Fruit fly (Drosophila melanogaster): Measurements from ENCODE around the gene Tep3.

The Tep3 gene

dm6 chr2L:7660087-7660486, 42.5 kb upstream of the Tep3 start (continued):
- TF ChIP-seq ap (GFP tag; IDR thresholded peaks at IDR 0.05) (no peak), Kr (GFP tag; optimal IDR thresholded peaks at IDR 0.05) (no peak), CG17361 (GFP tag; IDR thresholded peaks at IDR 0.05) (no peak), gem (tag; optimal IDR thresholded peaks at IDR 0.05) (peak; percentile 25), row (GFP tag; IDR thresholded peaks at IDR 0.05) (peak; percentile 33; the same call in 1 of the 3 replicates)

DNA sequence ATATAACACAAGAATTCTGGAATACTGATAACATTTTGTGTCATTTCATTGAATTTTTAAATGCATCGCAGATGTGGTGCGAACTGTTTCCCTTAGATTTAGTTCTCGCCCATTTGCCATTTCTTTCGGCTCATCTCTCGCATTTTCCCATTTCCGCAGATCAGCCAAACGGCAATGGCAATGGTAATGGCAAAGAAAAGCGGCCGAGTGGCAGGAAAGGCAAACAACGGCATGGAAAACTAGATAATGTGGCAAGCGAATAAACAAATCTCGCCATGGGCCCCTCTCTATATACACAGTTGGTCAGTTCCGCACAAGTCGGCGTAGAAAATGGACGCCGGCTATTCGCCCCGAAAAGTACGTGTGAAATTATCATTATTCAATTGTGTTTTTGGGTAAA, 36.9 kb upstream of the Tep3 start, which contains the start of gene Myo28B1:
Gene Myo28B1 (plus strand): TSS at position 301 of the 400 bp plus-strand sequence.
- TF ChIP-seq jing (GFP tag; optimal IDR thresholded peaks at IDR 0.05) (no peak), corto (GFP tag; optimal IDR thresholded peaks at IDR 0.05) (no peak), CG9437 (GFP tag; optimal IDR thresholded peaks at IDR 0.05) (no peak), CG3995 (GFP tag; optimal IDR thresholded peaks at IDR 0.05) (no peak), CG7987 (GFP tag; optimal IDR thresholded peaks at IDR 0.05) (no peak), gfzf (GFP tag; optimal IDR thresholded peaks at IDR 0.05) (no peak), eve (GFP tag; optimal IDR thresholded peaks at IDR 0.05) (no peak), CG2678 (tag; optimal IDR thresholded peaks at IDR 0.05) (no peak), pita (GFP tag; optimal IDR thresholded peaks at IDR 0.05) (no peak), dmrt99B (tag; optimal IDR thresholded peaks at IDR 0.05) (no peak), CG1603 (tag; optimal IDR thresholded peaks at IDR 0.05) (no peak), CG12744 (GFP tag; optimal IDR thresholded peaks at IDR 0.05) (no peak), croc (GFP tag; conservative IDR thresholded peaks at IDR 0.05) (no peak), CG3163 (GFP tag; optimal IDR thresholded peaks at IDR 0.05) (no peak), CG6654 (GFP tag; optimal IDR thresholded peaks at IDR 0.05) (no peak)

DNA sequence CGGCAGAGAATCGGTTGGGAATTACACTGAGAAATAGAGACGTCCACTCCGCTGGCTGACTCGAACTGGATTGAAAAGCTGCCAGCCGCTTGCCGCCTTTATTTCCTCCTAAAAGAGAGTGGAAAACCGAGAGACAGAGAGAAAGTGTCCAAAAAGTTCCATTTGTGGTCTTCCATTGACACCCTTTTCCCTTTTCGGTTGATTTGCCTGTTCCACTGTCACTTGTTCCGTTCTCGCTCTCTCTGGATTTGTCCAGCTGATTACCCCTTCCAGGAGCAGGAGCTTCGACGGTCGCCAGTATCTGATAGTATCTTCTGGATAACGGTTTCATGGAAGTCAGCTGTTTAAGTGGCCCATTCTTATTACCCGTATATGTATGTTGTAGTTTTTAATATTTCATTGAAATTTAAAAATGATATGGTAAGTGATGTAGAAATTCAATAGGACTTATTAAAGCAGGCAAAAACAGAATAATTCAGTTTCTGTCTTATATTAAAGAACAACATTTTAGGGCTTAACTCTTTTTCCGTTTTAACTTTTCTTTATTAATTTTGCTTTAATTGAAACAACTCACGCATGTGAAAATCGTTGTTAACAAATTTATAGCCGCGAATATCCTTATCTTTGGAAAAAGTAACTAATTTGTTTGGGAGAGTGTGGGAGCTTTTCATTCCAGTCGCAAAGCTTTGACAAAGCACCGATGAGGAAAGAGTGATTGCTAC, 27.4 kb upstream of the Tep3 start, which contains the start of gene Slob:
Gene Slob (minus strand): TSS at position 51 of the 722 bp plus-strand sequence.
- TF ChIP-seq Hr51 (GFP tag; optimal IDR thresholded peaks at IDR 0.05) = peak in 1 of 2 experiments; percentile 1
- no peak for TF ChIP-seq MESR4 (GFP tag; optimal IDR thresholded peaks at IDR 0.05)
- no peak for TF ChIP-seq twi (tag; optimal IDR thresholded peaks at IDR 0.05)
- no peak for TF ChIP-seq onecut (GFP tag; IDR thresholded peaks at IDR 0.05)
- TF ChIP-seq abd-A (tag; optimal IDR thresholded peaks at IDR 0.05) = no peak
- TF ChIP-seq maf-S (GFP tag; optimal IDR thresholded peaks at IDR 0.05) = no peak
- no peak for TF ChIP-seq CG1233 (GFP tag; optimal IDR thresholded peaks at IDR 0.05)
- TF ChIP-seq CG3995 (GFP tag; optimal IDR thresholded peaks at IDR 0.05) = peak; percentile 34
- TF ChIP-seq Bteb2 (GFP tag; optimal IDR thresholded peaks at IDR 0.05) = no peak
- no peak for TF ChIP-seq grau (tag; optimal IDR thresholded peaks at IDR 0.05)
- TF ChIP-seq CG18476 (GFP tag; optimal IDR thresholded peaks at IDR 0.05) = no peak
- no peak for TF ChIP-seq Aef1 (GFP tag; IDR thresholded peaks at IDR 0.05)
- TF ChIP-seq Ravus (GFP tag; IDR thresholded peaks at IDR 0.05) = no peak
- no peak for TF ChIP-seq rib (GFP tag; IDR thresholded peaks at IDR 0.05)
- TF ChIP-seq nerfin-1 (tag; optimal IDR thresholded peaks at IDR 0.05) = no peak
- no peak for TF ChIP-seq CG6689 (GFP tag; IDR thresholded peaks at IDR 0.05)
- no peak for TF ChIP-seq CG3847 (GFP tag; IDR thresholded peaks at IDR 0.05)
- no peak for TF ChIP-seq NC2α (GFP tag; optimal IDR thresholded peaks at IDR 0.05)
- TF ChIP-seq Atf6 (GFP tag; IDR thresholded peaks at IDR 0.05) = peak; percentile 19; the same call in 1 of the 2 replicates
- no peak for TF ChIP-seq ranshi (GFP tag; IDR thresholded peaks at IDR 0.05)
- no peak for TF ChIP-seq CG8290 (GFP tag; optimal IDR thresholded peaks at IDR 0.05)
- no peak for TF ChIP-seq CG8290 (tag; optimal IDR thresholded peaks at IDR 0.05)
- no peak for TF ChIP-seq bsh (GFP tag; optimal IDR thresholded peaks at IDR 0.05)
- no peak for TF ChIP-seq ro (GFP tag; IDR thresholded peaks at IDR 0.05)
- TF ChIP-seq CG11504 (tag; optimal IDR thresholded peaks at IDR 0.05) = peak; percentile 47
- no peak for TF ChIP-seq H15 (GFP tag; IDR thresholded peaks at IDR 0.05)
- no peak for TF ChIP-seq ERR (GFP tag; optimal IDR thresholded peaks at IDR 0.05)
- TF ChIP-seq CG6854 (GFP tag; optimal IDR thresholded peaks at IDR 0.05) = no peak
- no peak for TF ChIP-seq lov (optimal IDR thresholded peaks at IDR 0.05)
- TF ChIP-seq lov (GFP tag; IDR thresholded peaks at IDR 0.05) = no peak

Measured in whole organism, embryonic.